Fruit fly (Drosophila melanogaster): ENCODE results near the gene Ant2.

Ant2 gene

dm6 chrX:10824227-10824702, 37.6 kb upstream of the Ant2 start, which contains the start of gene Imp:
TSS of gene Imp (minus strand) at chrX:10824277.
- TF ChIP-seq Sox102F (GFP tag; optimal IDR thresholded peaks at IDR 0.05) (no peak), CG6792 (GFP tag; optimal IDR thresholded peaks at IDR 0.05) (no peak), Sox14 (GFP tag; optimal IDR thresholded peaks at IDR 0.05) (no peak), Eip75B (GFP tag; optimal IDR thresholded peaks at IDR 0.05) (no peak), svp (GFP tag) (no peak), CG34406 (GFP tag; optimal IDR thresholded peaks at IDR 0.05) (no peak), CG11294 (GFP tag; IDR thresholded peaks at IDR 0.05) (no peak), CG7368 (GFP tag; optimal IDR thresholded peaks at IDR 0.05) (no peak), CG6276 (GFP tag; optimal IDR thresholded peaks at IDR 0.05) (no peak), CG3919 (GFP tag; optimal IDR thresholded peaks at IDR 0.05) (no peak), CG15336 (GFP tag; IDR thresholded peaks at IDR 0.05) (no peak), CG31627 (GFP tag; optimal IDR thresholded peaks at IDR 0.05) (no peak), CG32006 (GFP tag; optimal IDR thresholded peaks at IDR 0.05) (no peak), CG10669 (GFP tag; optimal IDR thresholded peaks at IDR 0.05) (no peak), CG6808 (GFP tag; optimal IDR thresholded peaks at IDR 0.05) (no peak), lz (GFP tag; optimal IDR thresholded peaks at IDR 0.05) (no peak), Met (GFP tag; optimal IDR thresholded peaks at IDR 0.05) (no peak), CG3032 (tag; optimal IDR thresholded peaks at IDR 0.05) (no peak)

dm6 chrX:10823441-10823818, 36.7 kb upstream of the Ant2 start:
- no peak for TF ChIP-seq CG8119 (GFP tag; IDR thresholded peaks at IDR 0.05)
- no peak for TF ChIP-seq Hr38 (GFP tag; optimal IDR thresholded peaks at IDR 0.05)
- no peak for TF ChIP-seq CG8632 (GFP tag; optimal IDR thresholded peaks at IDR 0.05)
- TF ChIP-seq achi (GFP tag; optimal IDR thresholded peaks at IDR 0.05) = no peak
- no peak for TF ChIP-seq ss (GFP tag; optimal IDR thresholded peaks at IDR 0.05)
- TF ChIP-seq Eip78C (GFP tag) = no peak
- no peak for TF ChIP-seq CG1621 (tag; optimal IDR thresholded peaks at IDR 0.05)
- TF ChIP-seq fd85E (GFP tag; optimal IDR thresholded peaks at IDR 0.05) = no peak
- no peak for TF ChIP-seq svp (GFP tag)

- TF ChIP-seq CG31627 (GFP tag; optimal IDR thresholded peaks at IDR 0.05) (no peak), CG8319 (GFP tag; optimal IDR thresholded peaks at IDR 0.05) (no peak), CG15336 (GFP tag; IDR thresholded peaks at IDR 0.05) (no peak), CG6854 (GFP tag; optimal IDR thresholded peaks at IDR 0.05) (no peak), svp (GFP tag) (peak; percentile 21), Eip93F (GFP tag; optimal IDR thresholded peaks at IDR 0.05) (no peak)
Measured at dm6 chrX:10822678-10823440, 36.2 kb upstream of the Ant2 start.

dm6 chrX:10822096-10822495, 35.4 kb upstream of the Ant2 start:
- TF ChIP-seq fkh (GFP tag; optimal IDR thresholded peaks at IDR 0.05) (peak; percentile 28), CG8319 (GFP tag; optimal IDR thresholded peaks at IDR 0.05) (no peak)

- TF ChIP-seq Ets96B (tag; optimal IDR thresholded peaks at IDR 0.05) = no peak
- peak in 1 of 2 experiments; percentile 73 for TF ChIP-seq ss (GFP tag; optimal IDR thresholded peaks at IDR 0.05)
- TF ChIP-seq dsx (GFP tag; optimal IDR thresholded peaks at IDR 0.05; ENCODE audit: poor library complexity, severe bottlenecking) = peak; percentile 88
Measured at dm6 chrX:10820741-10821140, 34.0 kb upstream of the Ant2 start.

dm6 chrX:10816856-10817255, 30.1 kb upstream of the Ant2 start:
- TF ChIP-seq fkh (GFP tag; optimal IDR thresholded peaks at IDR 0.05) (no peak), CG8119 (GFP tag; IDR thresholded peaks at IDR 0.05) (no peak)

All from whole organism, prepupa.